Worm (Caenorhabditis elegans) whole organism, young adult: ENCODE results near the gene Y57E12AL.2.

Source experiments
- C17E4.6 ChIP-seq: fragments of 200-800 bp; sonication (Bioruptor generic); IDR thresholded peaks from 2 replicates; pipeline ENCODE4 v1.3.6; 2022; ENCODE audit warnings: missing genetic modification reagents, missing genetic modification characterization, missing compliant biosample characterization
- Y79H2A.3 ChIP-seq: fragments of 200-800 bp; sonication (Bioruptor generic); conservative IDR thresholded peaks from 2 replicates; pipeline ENCODE4 v1.3.6; 2022; ENCODE audit warnings: missing genetic modification reagents, missing genetic modification characterization, missing compliant biosample characterization
- ama-1 ChIP-seq, 3 experiments: fragments of 150-350 bp in 1 of 3; sonication (generic microtip) in 2 of 3; optimal IDR thresholded peaks; 2 replicates each; lab custom pipeline; 2014 to 2018; ENCODE audit warnings: missing biosample characterization in 2 of 3, missing genetic modification characterization in 2 of 3, missing genetic modification reagents in 2 of 3
- efl-1 ChIP-seq: fragments of 150-350 bp; optimal IDR thresholded peaks from 2 replicates; lab custom pipeline; 2014; ENCODE audit warnings: missing biosample characterization, missing genetic modification reagents, missing genetic modification characterization
- hmg-1.2 ChIP-seq: fragments of 200-800 bp; sonication (Bioruptor generic); IDR thresholded peaks from 2 replicates; pipeline ENCODE4 v1.3.6; 2022; ENCODE audit warnings: missing genetic modification reagents, missing genetic modification characterization, missing compliant biosample characterization
- lag-1 ChIP-seq: fragments of 200-800 bp; sonication (Bioruptor generic); IDR thresholded peaks from 2 replicates; pipeline ENCODE4 v1.3.6; 2022; ENCODE audit warnings: missing genetic modification reagents, missing genetic modification characterization, missing compliant biosample characterization
- lin-40 ChIP-seq: sonication (generic microtip); optimal IDR thresholded peaks from 2 replicates; lab custom pipeline; 2016; ENCODE audit warnings: missing genetic modification characterization, mild to moderate bottlenecking, missing compliant biosample characterization, missing genotype, missing genetic modification reagents
- snpc-4 ChIP-seq, 5 experiments: fragments of 150-350 bp in 1 of 5; sonication (generic microtip) in 4 of 5; optimal IDR thresholded peaks; 2 replicates each; lab custom pipeline; 2014 to 2018; ENCODE audit warnings: missing genetic modification characterization in 5 of 5, missing biosample characterization in 3 of 5, antibody characterized with exemption in 2 of 5, mild to moderate bottlenecking in 2 of 5, missing compliant biosample characterization in 2 of 5, missing genotype in 2 of 5, moderate library complexity in 2 of 5, missing genetic modification reagents in 1 of 5
- unc-62 ChIP-seq: fragments of 150-350 bp; optimal IDR thresholded peaks from 2 replicates; lab custom pipeline; 2014; ENCODE audit warnings: missing biosample characterization, missing genetic modification reagents, missing genetic modification characterization

- TF ChIP-seq snpc-4 (GFP tag; optimal IDR thresholded peaks at IDR 0.05; lab: Kevin White, UChicago) (no peak), snpc-4 (tag; optimal IDR thresholded peaks at IDR 0.05; lab: Kevin White, UChicago) (no peak), hmg-1.2 (GFP tag; lab: Robert Waterston, UW) (no peak), ama-1 (optimal IDR thresholded peaks at IDR 0.05; lab: Kevin White, UChicago) (no peak), ama-1 (GFP tag; optimal IDR thresholded peaks at IDR 0.05; lab: Kevin White, UChicago) (no peak), efl-1 (GFP tag; lab: Kevin White, UChicago) (no peak), Y79H2A.3 (GFP tag; lab: Robert Waterston, UW) (no peak), lag-1 (no peak), lin-40 (no peak), C17E4.6 (GFP tag; lab: Robert Waterston, UW) (no peak), unc-62 (no peak)
These were observed 11.0 kb downstream of the Y57E12AL.2 start for ce11 chrV:7068861-7069260.
